Fruit fly (Drosophila melanogaster): ENCODE results near the gene Marf.

Marf gene

DNA sequence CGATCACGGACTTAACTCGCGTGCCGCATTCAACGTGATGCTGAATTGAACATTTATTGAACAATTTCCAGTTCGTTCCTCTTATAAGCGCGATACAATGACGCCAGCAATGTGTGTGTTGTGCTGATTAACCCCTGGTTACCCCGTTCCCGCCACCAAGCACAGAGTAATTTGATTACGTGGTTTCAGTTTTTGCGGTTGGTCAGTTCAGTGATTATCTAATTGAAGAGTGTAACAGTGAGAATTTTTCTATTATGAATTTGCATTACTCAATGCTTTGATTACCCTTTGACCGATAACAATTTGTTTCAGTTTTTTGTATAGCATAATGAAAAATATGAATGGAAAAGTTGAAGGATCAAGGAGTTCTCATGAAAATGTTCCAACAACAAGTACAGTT is 28.0 kb upstream of the Marf start, which contains the start of gene CG3842:
CG3842 (plus strand) TSS at position 61 of the 400 bp plus-strand sequence.
- TF ChIP-seq CG33017 (tag; optimal IDR thresholded peaks at IDR 0.05) (no peak), CG11617 (GFP tag; optimal IDR thresholded peaks at IDR 0.05) (no peak), CG12768 (GFP tag; optimal IDR thresholded peaks at IDR 0.05) (no peak), kay (GFP tag; ENCODE audit: borderline replicate concordance) (no peak), cnc (optimal IDR thresholded peaks at IDR 0.05) (no peak), cic (GFP tag; optimal IDR thresholded peaks at IDR 0.05) (no peak), Crg-1 (GFP tag; optimal IDR thresholded peaks at IDR 0.05) (no peak), toe (GFP tag; optimal IDR thresholded peaks at IDR 0.05) (no peak), pad (GFP tag; optimal IDR thresholded peaks at IDR 0.05) (no peak), bab1 (GFP tag; optimal IDR thresholded peaks at IDR 0.05) (no peak)

DNA sequence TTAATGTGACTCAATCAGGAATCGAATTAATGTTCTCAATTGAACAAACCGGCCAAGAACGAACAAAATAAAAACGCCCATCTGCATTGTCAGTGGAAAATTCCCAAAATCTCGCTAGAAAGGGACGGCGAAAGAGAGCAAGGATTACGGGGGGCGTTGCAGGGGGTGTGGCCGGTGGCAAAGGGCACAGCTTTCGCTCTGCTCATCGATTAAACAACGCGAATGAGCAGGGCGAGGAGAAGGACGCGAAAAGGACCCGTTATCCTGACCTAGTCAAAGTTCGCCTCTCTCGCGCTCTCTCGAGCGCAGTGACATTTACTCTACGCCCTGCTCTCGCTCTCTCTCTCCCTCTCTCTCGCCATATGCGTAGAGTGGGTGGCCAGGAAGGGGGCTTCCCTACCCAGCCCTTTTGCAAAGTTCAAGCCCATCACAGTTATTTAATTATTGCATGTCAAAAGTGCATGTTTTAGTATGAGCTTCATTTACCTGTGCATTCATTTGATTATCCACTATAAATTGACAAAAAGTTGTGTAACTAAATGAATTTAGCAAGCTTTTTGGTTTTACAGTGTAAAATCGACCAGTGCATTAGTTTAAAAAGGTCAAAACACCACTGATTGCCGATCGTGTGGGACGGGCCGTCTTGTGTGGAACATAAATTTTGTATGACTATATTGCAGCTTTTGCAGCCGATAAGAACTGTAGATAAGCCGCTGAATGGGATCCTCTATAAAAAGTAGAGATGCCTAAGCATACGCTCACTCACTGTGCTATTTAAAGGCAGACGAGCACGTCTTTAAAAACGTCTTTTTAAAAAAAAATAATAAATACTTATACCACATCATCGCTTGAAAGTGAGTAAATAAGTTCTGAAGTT is 26.8 kb upstream of the Marf start:
- TF ChIP-seq tj (GFP tag; optimal IDR thresholded peaks at IDR 0.05), result peak; percentile 13
- no peak for TF ChIP-seq CG12768 (GFP tag; optimal IDR thresholded peaks at IDR 0.05)
- no peak for TF ChIP-seq Mnt (GFP tag; optimal IDR thresholded peaks at IDR 0.05)
- TF ChIP-seq cic (GFP tag; optimal IDR thresholded peaks at IDR 0.05), result no peak
- no peak for TF ChIP-seq CG33017 (tag; optimal IDR thresholded peaks at IDR 0.05)
- no peak for TF ChIP-seq Hr96 (GFP tag; optimal IDR thresholded peaks at IDR 0.05)
- no peak for TF ChIP-seq Crg-1 (GFP tag; optimal IDR thresholded peaks at IDR 0.05)
- TF ChIP-seq kay (GFP tag; ENCODE audit: borderline replicate concordance), result no peak
- no peak for TF ChIP-seq ovo (GFP tag; optimal IDR thresholded peaks at IDR 0.05)
- TF ChIP-seq CG7101 (tag; optimal IDR thresholded peaks at IDR 0.05), result peak; percentile 17
- no peak for TF ChIP-seq CG7045 (GFP tag; optimal IDR thresholded peaks at IDR 0.05)
- no peak for TF ChIP-seq pad (GFP tag; optimal IDR thresholded peaks at IDR 0.05)
- no peak for TF ChIP-seq CG14711 (tag; optimal IDR thresholded peaks at IDR 0.05)
- no peak for TF ChIP-seq cnc (optimal IDR thresholded peaks at IDR 0.05)
- no peak for TF ChIP-seq bab1 (GFP tag; optimal IDR thresholded peaks at IDR 0.05)
- TF ChIP-seq CG5204 (GFP tag; optimal IDR thresholded peaks at IDR 0.05), result no peak
- TF ChIP-seq CG11617 (GFP tag; optimal IDR thresholded peaks at IDR 0.05), result no peak

DNA sequence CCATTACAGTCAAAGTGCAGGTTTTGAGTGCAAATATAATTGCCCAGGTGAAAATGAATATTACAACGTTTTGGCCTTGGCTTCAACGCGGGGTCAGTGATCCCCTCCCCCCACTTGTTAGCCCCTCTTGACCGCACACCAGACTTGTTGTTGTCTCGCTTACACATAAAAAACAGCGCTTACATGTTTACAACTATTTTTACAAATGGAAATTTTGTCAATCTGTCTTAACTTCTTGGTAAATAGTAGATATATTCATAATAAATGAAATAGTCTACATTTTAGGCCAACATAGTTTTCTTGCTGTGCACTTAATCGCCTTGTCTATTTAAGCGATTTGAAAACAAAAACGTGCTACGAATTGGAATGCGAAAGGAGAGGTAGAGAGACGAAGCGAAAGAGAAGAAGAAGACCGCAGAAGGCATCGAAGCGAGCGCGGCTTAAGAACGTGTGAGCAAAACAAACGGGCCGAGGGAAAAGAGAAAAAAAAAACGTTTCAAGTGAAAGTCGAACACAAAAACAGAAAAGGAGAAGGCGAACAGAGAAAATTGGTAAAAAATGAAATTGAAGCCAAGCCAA is 25.7 kb upstream of the Marf start:
- TF ChIP-seq Clk (GFP tag; optimal IDR thresholded peaks at IDR 0.05) (no peak), CG12768 (GFP tag; optimal IDR thresholded peaks at IDR 0.05) (no peak), Hr96 (GFP tag; optimal IDR thresholded peaks at IDR 0.05) (no peak), tj (GFP tag; optimal IDR thresholded peaks at IDR 0.05) (no peak), CG14711 (tag; optimal IDR thresholded peaks at IDR 0.05) (peak; percentile 63), toe (GFP tag; optimal IDR thresholded peaks at IDR 0.05) (no peak), cnc (optimal IDR thresholded peaks at IDR 0.05) (no peak), CG11617 (GFP tag; optimal IDR thresholded peaks at IDR 0.05) (no peak), CG33017 (tag; optimal IDR thresholded peaks at IDR 0.05) (peak; percentile 47), CG7045 (GFP tag; optimal IDR thresholded peaks at IDR 0.05) (no peak), bab1 (GFP tag; optimal IDR thresholded peaks at IDR 0.05) (no peak), Mnt (GFP tag; optimal IDR thresholded peaks at IDR 0.05) (no peak), kay (GFP tag; ENCODE audit: borderline replicate concordance) (no peak), CG5204 (GFP tag; optimal IDR thresholded peaks at IDR 0.05) (no peak), pad (GFP tag; optimal IDR thresholded peaks at IDR 0.05) (no peak), CG7101 (tag; optimal IDR thresholded peaks at IDR 0.05) (peak; percentile 39), Crg-1 (GFP tag; optimal IDR thresholded peaks at IDR 0.05) (no peak), cic (GFP tag; optimal IDR thresholded peaks at IDR 0.05) (no peak), ovo (GFP tag; optimal IDR thresholded peaks at IDR 0.05) (no peak), CG1620 (GFP tag; optimal IDR thresholded peaks at IDR 0.05) (peak; percentile 10)

DNA sequence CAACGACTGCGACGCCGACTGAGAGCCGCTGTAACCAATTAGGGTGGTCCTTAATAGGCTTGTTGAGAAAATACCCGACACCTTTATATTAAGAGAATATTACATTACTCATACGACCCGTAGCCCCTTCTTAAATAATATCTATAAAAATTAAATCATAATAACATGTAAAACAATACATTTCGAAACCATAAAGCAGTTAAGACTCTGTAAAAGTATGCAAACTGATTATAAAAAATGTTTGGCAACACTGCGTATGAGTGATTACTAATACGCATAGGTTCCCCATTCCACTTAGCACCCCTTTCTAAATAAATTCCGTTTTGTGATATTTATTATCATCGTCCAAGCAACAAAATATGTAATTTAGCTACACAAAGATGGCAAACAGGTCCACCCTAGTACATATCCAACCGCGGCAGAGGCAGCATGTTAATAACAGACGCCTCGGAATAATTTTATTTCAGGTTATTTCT is 25.1 kb upstream of the Marf start:
- TF ChIP-seq CG11617 (GFP tag; optimal IDR thresholded peaks at IDR 0.05) (peak; percentile 88), ovo (GFP tag; optimal IDR thresholded peaks at IDR 0.05) (no peak), CG12768 (GFP tag; optimal IDR thresholded peaks at IDR 0.05) (no peak), CG33017 (tag; optimal IDR thresholded peaks at IDR 0.05) (peak; percentile 17), CG7045 (GFP tag; optimal IDR thresholded peaks at IDR 0.05) (peak; percentile 49), cnc (optimal IDR thresholded peaks at IDR 0.05) (no peak), toe (GFP tag; optimal IDR thresholded peaks at IDR 0.05) (no peak), tj (GFP tag; optimal IDR thresholded peaks at IDR 0.05) (peak; percentile 64), CG7101 (tag; optimal IDR thresholded peaks at IDR 0.05) (peak; percentile 80), Hr96 (GFP tag; optimal IDR thresholded peaks at IDR 0.05) (peak; percentile 52), pad (GFP tag; optimal IDR thresholded peaks at IDR 0.05) (peak; percentile 77), bab1 (GFP tag; optimal IDR thresholded peaks at IDR 0.05) (peak; percentile 94), cic (GFP tag; optimal IDR thresholded peaks at IDR 0.05) (no peak), kay (GFP tag; ENCODE audit: borderline replicate concordance) (no peak), CG1620 (GFP tag; optimal IDR thresholded peaks at IDR 0.05) (peak; percentile 46), CG14711 (tag; optimal IDR thresholded peaks at IDR 0.05) (peak; percentile 60), Clk (GFP tag; optimal IDR thresholded peaks at IDR 0.05) (no peak), Crg-1 (GFP tag; optimal IDR thresholded peaks at IDR 0.05) (peak; percentile 60), CG5204 (GFP tag; optimal IDR thresholded peaks at IDR 0.05) (peak; percentile 51), Mnt (GFP tag; optimal IDR thresholded peaks at IDR 0.05) (no peak)

DNA sequence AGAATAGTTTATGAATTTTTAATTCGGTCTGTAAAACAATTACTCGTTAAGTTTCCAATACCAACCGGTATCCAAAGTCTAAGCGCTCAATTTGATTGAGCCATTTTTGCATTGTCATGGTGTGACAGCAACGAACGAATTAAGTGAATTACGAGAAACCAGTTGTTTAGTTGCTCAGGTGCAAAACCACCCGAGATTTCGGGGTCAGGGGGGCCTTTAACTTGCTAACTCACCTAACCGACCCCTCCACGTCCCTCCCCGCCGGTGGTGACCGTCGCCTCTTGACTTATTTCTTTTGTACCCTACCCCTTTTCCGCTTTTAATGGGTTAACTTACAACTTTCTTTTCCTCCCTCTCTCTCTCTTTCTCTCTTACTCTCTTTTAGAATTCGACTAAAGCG is 24.1 kb upstream of the Marf start:
- TF ChIP-seq pad (GFP tag; optimal IDR thresholded peaks at IDR 0.05), result no peak
- TF ChIP-seq kay (GFP tag; ENCODE audit: borderline replicate concordance), result no peak
- no peak for TF ChIP-seq CG7101 (tag; optimal IDR thresholded peaks at IDR 0.05)
- no peak for TF ChIP-seq Crg-1 (GFP tag; optimal IDR thresholded peaks at IDR 0.05)
- TF ChIP-seq ovo (GFP tag; optimal IDR thresholded peaks at IDR 0.05), result no peak
- peak; percentile 68 for TF ChIP-seq tj (GFP tag; optimal IDR thresholded peaks at IDR 0.05)
- TF ChIP-seq CG7045 (GFP tag; optimal IDR thresholded peaks at IDR 0.05), result no peak
- no peak for TF ChIP-seq Clk (GFP tag; optimal IDR thresholded peaks at IDR 0.05)
- TF ChIP-seq cic (GFP tag; optimal IDR thresholded peaks at IDR 0.05), result peak; percentile 35
- TF ChIP-seq cnc (optimal IDR thresholded peaks at IDR 0.05), result peak; percentile 82 to 83
- no peak for TF ChIP-seq CG11617 (GFP tag; optimal IDR thresholded peaks at IDR 0.05)
